Worm (Caenorhabditis elegans): ENCODE measurements around the gene pycr-1.

ce11 chrX:12168765-12169164, 22.1 kb downstream of the pycr-1 start:
- TF ChIP-seq ceh-82 (tag; optimal IDR thresholded peaks at IDR 0.05) (no peak), R02D3.7 (tag; optimal IDR thresholded peaks at IDR 0.05) (no peak), tbx-2 (tag; optimal IDR thresholded peaks at IDR 0.05) (no peak), unc-39 (tag; optimal IDR thresholded peaks at IDR 0.05) (no peak), ZK546.5 (tag; optimal IDR thresholded peaks at IDR 0.05) (no peak), nhr-237 (tag; optimal IDR thresholded peaks at IDR 0.05) (no peak), snpc-4 (tag; optimal IDR thresholded peaks at IDR 0.05) (no peak), aly-2 (tag; optimal IDR thresholded peaks at IDR 0.05) (no peak), ceh-28 (tag; optimal IDR thresholded peaks at IDR 0.05) (no peak), nfya-1 (tag; optimal IDR thresholded peaks at IDR 0.05; ENCODE audit: insufficient read depth) (no peak), ceh-16 (tag; optimal IDR thresholded peaks at IDR 0.05) (no peak)
